Fruit fly (Drosophila melanogaster) whole organism, embryonic: ENCODE data around the gene Megf8.

Experiments
- Atf-2 ChIP-seq: fragments of 200-800 bp; sonication (Bioruptor generic); optimal IDR thresholded peaks from 2 replicates; lab custom pipeline; 2016; ENCODE audit warnings: missing biosample characterization, missing genetic modification characterization
- Bdp1 ChIP-seq: fragments of 200-800 bp; sonication (Bioruptor generic); optimal IDR thresholded peaks from 3 replicates; lab custom pipeline; 2016; ENCODE audit warnings: missing biosample characterization, missing genetic modification characterization
- CG10543 ChIP-seq: fragments of 200-800 bp; sonication (Bioruptor generic); optimal IDR thresholded peaks from 3 replicates; lab custom pipeline; 2017; ENCODE audit warnings: missing biosample characterization, mild to moderate bottlenecking, missing genetic modification characterization, moderate library complexity
- CG10959 ChIP-seq: fragments of 200-800 bp; sonication (Bioruptor generic); IDR thresholded peaks from 2 replicates; pipeline ENCODE4 v1.3.6; 2022; ENCODE audit warnings: missing biosample characterization, missing genetic modification characterization
- CG11504 ChIP-seq: fragments of 200-800 bp; sonication (Bioruptor generic); optimal IDR thresholded peaks from 3 replicates; lab custom pipeline; 2019; ENCODE audit warnings: missing biosample characterization, mild to moderate bottlenecking, missing genetic modification characterization, moderate library complexity
- CG12071 ChIP-seq: fragments of 200-800 bp; sonication (Bioruptor generic); optimal IDR thresholded peaks from 3 replicates; lab custom pipeline; 2018; ENCODE audit warnings: missing biosample characterization, mild to moderate bottlenecking, missing genetic modification characterization
- CG14965 ChIP-seq: fragments of 200-800 bp; sonication (Bioruptor generic); optimal IDR thresholded peaks from 2 replicates; lab custom pipeline; 2016; ENCODE audit warnings: missing biosample characterization, missing genetic modification characterization, borderline replicate concordance
- CG18599 ChIP-seq: fragments of 200-800 bp; sonication (Bioruptor generic); optimal IDR thresholded peaks from 3 replicates; lab custom pipeline; 2017; ENCODE audit warnings: missing biosample characterization, missing genetic modification characterization, mild to moderate bottlenecking, moderate library complexity, missing genetic modification reagents
- CG18619 ChIP-seq: fragments of 200-800 bp; sonication (Bioruptor generic); optimal IDR thresholded peaks from 3 replicates; lab custom pipeline; 2017; ENCODE audit warnings: missing biosample characterization, mild to moderate bottlenecking, missing genetic modification characterization
- CG2120 ChIP-seq: fragments of 200-800 bp; sonication (Bioruptor generic); optimal IDR thresholded peaks from 3 replicates; lab custom pipeline; 2016; ENCODE audit warnings: missing biosample characterization, missing genetic modification characterization
- CG31441 ChIP-seq: fragments of 200-800 bp; sonication (Bioruptor generic); IDR thresholded peaks from 2 replicates; pipeline ENCODE4 v1.3.6; 2022; ENCODE audit warnings: missing biosample characterization, missing genetic modification characterization
- CG33557 ChIP-seq: fragments of 200-800 bp; sonication (Bioruptor generic); optimal IDR thresholded peaks from 2 replicates; lab custom pipeline; 2019; ENCODE audit warnings: missing biosample characterization, mild to moderate bottlenecking, missing genetic modification characterization, moderate library complexity
- CG34422 ChIP-seq: fragments of 200-800 bp; sonication (Bioruptor generic); IDR thresholded peaks from 3 replicates; pipeline ENCODE4 v1.3.6; 2022; ENCODE audit warnings: missing biosample characterization, missing genetic modification characterization
- CG3995 ChIP-seq: fragments of 200-800 bp; sonication (Bioruptor generic); optimal IDR thresholded peaks from 3 replicates; lab custom pipeline; 2016; ENCODE audit warnings: missing biosample characterization, missing genetic modification characterization
- CG4730 ChIP-seq: fragments of 200-800 bp; sonication (Bioruptor generic); IDR thresholded peaks from 2 replicates; pipeline ENCODE4 v1.3.6; 2022; ENCODE audit warnings: missing biosample characterization, missing genetic modification characterization
- CG4820 ChIP-seq: fragments of 200-800 bp; sonication (Bioruptor generic); optimal IDR thresholded peaks from 3 replicates; lab custom pipeline; 2016; ENCODE audit warnings: missing biosample characterization, missing genetic modification characterization
- CG6791 ChIP-seq: fragments of 200-800 bp; sonication (Bioruptor generic); IDR thresholded peaks from 3 replicates; pipeline ENCODE4 v1.3.6; 2022; ENCODE audit warnings: missing biosample characterization, missing genetic modification characterization; ENCODE audit not compliant: partially characterized antibody
- CG9215 ChIP-seq: fragments of 200-800 bp; sonication (Bioruptor generic); IDR thresholded peaks from 2 replicates; pipeline ENCODE4 v1.3.6; 2022; ENCODE audit warnings: missing biosample characterization, missing genetic modification characterization
- CG9727 ChIP-seq: fragments of 200-800 bp; sonication (Bioruptor generic); optimal IDR thresholded peaks from 3 replicates; lab custom pipeline; 2017; ENCODE audit warnings: missing biosample characterization, mild to moderate bottlenecking, missing genetic modification characterization
- D19B ChIP-seq: fragments of 200-800 bp; sonication (Bioruptor generic); optimal IDR thresholded peaks from 2 replicates; lab custom pipeline; 2017; ENCODE audit warnings: missing biosample characterization, mild to moderate bottlenecking, missing genetic modification characterization
- Deaf1 ChIP-seq: fragments of 200-800 bp; optimal IDR thresholded peaks from 3 replicates; lab custom pipeline; 2019; ENCODE audit warnings: missing biosample characterization, mild to moderate bottlenecking, missing genetic modification characterization, moderate library complexity
- Ets65A ChIP-seq: fragments of 200-800 bp; sonication (Bioruptor generic); peaks from one replicate; lab custom pipeline; 2016; ENCODE audit warnings: missing biosample characterization, missing genetic modification characterization
- Fer3 ChIP-seq: fragments of 200-800 bp; sonication (Bioruptor generic); optimal IDR thresholded peaks from 2 replicates; lab custom pipeline; 2018; ENCODE audit warnings: missing biosample characterization, mild to moderate bottlenecking, missing genetic modification characterization, moderate library complexity
- Gsc ChIP-seq: fragments of 200-800 bp; sonication (Bioruptor generic); IDR thresholded peaks from 2 replicates; pipeline ENCODE4 v1.3.6; 2022; ENCODE audit warnings: missing biosample characterization, missing genetic modification characterization
- HLH54F ChIP-seq: fragments of 200-800 bp; sonication (Bioruptor generic); optimal IDR thresholded peaks from 3 replicates; lab custom pipeline; 2016; ENCODE audit warnings: missing biosample characterization, missing genetic modification characterization
- Hsf ChIP-seq: fragments of 200-800 bp; sonication (Bioruptor generic); optimal IDR thresholded peaks from 3 replicates; lab custom pipeline; 2016; ENCODE audit warnings: missing biosample characterization, missing genetic modification characterization
- MBD-R2 ChIP-seq: fragments of 200-800 bp; sonication (Bioruptor generic); IDR thresholded peaks from 2 replicates; pipeline ENCODE4 v1.3.6; 2022; ENCODE audit warnings: missing biosample characterization, missing genetic modification characterization
- Myb ChIP-seq: fragments of 200-800 bp; sonication (Bioruptor generic); optimal IDR thresholded peaks from 2 replicates; lab custom pipeline; 2016; ENCODE audit warnings: missing biosample characterization, missing genetic modification characterization
- Optix ChIP-seq: fragments of 200-800 bp; sonication (Bioruptor generic); IDR thresholded peaks from 3 replicates; pipeline ENCODE4 v1.3.6; 2022; ENCODE audit warnings: missing biosample characterization, missing genetic modification characterization
- Pdp1 ChIP-seq, 2 experiments: fragments of 200-800 bp; sonication (Bioruptor generic); optimal IDR thresholded peaks; 3 replicates each; lab custom pipeline; 2016; ENCODE audit warnings: missing biosample characterization in 2 of 2, missing genetic modification characterization in 2 of 2, mild to moderate bottlenecking in 1 of 2, moderate library complexity in 1 of 2
- Poxn ChIP-seq: fragments of 200-800 bp; sonication (Bioruptor generic); IDR thresholded peaks from 2 replicates; pipeline ENCODE4 v1.3.6; 2022; ENCODE audit warnings: missing biosample characterization, missing genetic modification characterization
- Taf1 ChIP-seq: fragments of 200-800 bp; sonication (Bioruptor generic); IDR thresholded peaks from 2 replicates; pipeline ENCODE4 v1.3.6; 2022; ENCODE audit warnings: missing biosample characterization, missing genetic modification characterization
- Xbp1 ChIP-seq: fragments of 200-800 bp; sonication (Bioruptor generic); optimal IDR thresholded peaks from 3 replicates; lab custom pipeline; 2016; ENCODE audit warnings: missing biosample characterization, mild to moderate bottlenecking, missing genetic modification characterization
- ac ChIP-seq: fragments of 200-800 bp; sonication (Bioruptor generic); optimal IDR thresholded peaks from 3 replicates; lab custom pipeline; 2017; ENCODE audit warnings: missing biosample characterization, mild to moderate bottlenecking, missing genetic modification characterization
- cg ChIP-seq: fragments of 200-800 bp; sonication (Bioruptor generic); optimal IDR thresholded peaks from 3 replicates; lab custom pipeline; 2019; ENCODE audit warnings: missing biosample characterization, mild to moderate bottlenecking, missing genetic modification characterization, moderate library complexity
- chinmo ChIP-seq: fragments of 200-800 bp; sonication (Bioruptor generic); IDR thresholded peaks from 4 replicates; pipeline ENCODE4 v1.3.6; 2022; ENCODE audit warnings: missing biosample characterization, missing genetic modification characterization; ENCODE audit not compliant: partially characterized antibody
- dpn ChIP-seq, 2 experiments: fragments of 200-800 bp; sonication (Bioruptor generic); optimal IDR thresholded peaks; 3 replicates each; lab custom pipeline; 2016; ENCODE audit warnings: missing biosample characterization in 2 of 2, missing genetic modification characterization in 2 of 2
- fu2 ChIP-seq: fragments of 200-800 bp; sonication (Bioruptor generic); optimal IDR thresholded peaks from 2 replicates; lab custom pipeline; 2016; ENCODE audit warnings: missing biosample characterization, missing genetic modification characterization
- grau ChIP-seq: fragments of 200-800 bp; optimal IDR thresholded peaks from 3 replicates; lab custom pipeline; 2019; ENCODE audit warnings: missing biosample characterization, mild to moderate bottlenecking, missing genetic modification characterization, moderate library complexity
- gro ChIP-seq: fragments of 200-800 bp; sonication (Bioruptor generic); optimal IDR thresholded peaks from 2 replicates; lab custom pipeline; 2016; ENCODE audit warnings: missing biosample characterization, missing genetic modification characterization
- hb ChIP-seq: fragments of 200-800 bp; sonication (Bioruptor generic); IDR thresholded peaks from 3 replicates; pipeline ENCODE4 v1.3.6; 2022; ENCODE audit warnings: missing biosample characterization, missing genetic modification characterization; ENCODE audit not compliant: partially characterized antibody
- ind ChIP-seq: fragments of 200-800 bp; sonication (Bioruptor generic); optimal IDR thresholded peaks from 3 replicates; lab custom pipeline; 2016; ENCODE audit warnings: missing biosample characterization, missing genetic modification characterization
- lbe ChIP-seq: fragments of 200-800 bp; sonication (Bioruptor generic); optimal IDR thresholded peaks from 2 replicates; lab custom pipeline; 2016; ENCODE audit warnings: missing biosample characterization, mild to moderate bottlenecking, missing genetic modification characterization
- lilli ChIP-seq: fragments of 200-800 bp; sonication (Bioruptor generic); optimal IDR thresholded peaks from 3 replicates; lab custom pipeline; 2016; ENCODE audit warnings: missing biosample characterization, missing genetic modification characterization
- nom ChIP-seq: fragments of 200-800 bp; sonication (Bioruptor generic); optimal IDR thresholded peaks from 2 replicates; lab custom pipeline; 2017; ENCODE audit warnings: missing biosample characterization, missing genetic modification characterization, mild to moderate bottlenecking, moderate library complexity, missing genetic modification reagents
- org-1 ChIP-seq: fragments of 200-800 bp; sonication (Bioruptor generic); optimal IDR thresholded peaks from 2 replicates; lab custom pipeline; 2017; ENCODE audit warnings: missing biosample characterization, missing genetic modification characterization
- pho ChIP-seq: fragments of 200-800 bp; sonication (Bioruptor generic); optimal IDR thresholded peaks from 2 replicates; lab custom pipeline; 2016; ENCODE audit warnings: missing biosample characterization, missing genetic modification characterization
- repo ChIP-seq: fragments of 200-800 bp; sonication (Bioruptor generic); optimal IDR thresholded peaks from 2 replicates; lab custom pipeline; 2016; ENCODE audit warnings: missing biosample characterization, missing genetic modification characterization
- sens ChIP-seq: fragments of 200-800 bp; sonication (Bioruptor generic); peaks from one replicate; lab custom pipeline; 2016; ENCODE audit warnings: missing biosample characterization, missing genetic modification characterization
- vfl ChIP-seq: fragments of 200-800 bp; sonication (Bioruptor generic); optimal IDR thresholded peaks from 2 replicates; lab custom pipeline; 2016; ENCODE audit warnings: missing biosample characterization, missing genetic modification characterization
- vvl ChIP-seq: fragments of 200-800 bp; sonication (Bioruptor generic); IDR thresholded peaks from 2 replicates; pipeline ENCODE4 v1.3.6; 2022; ENCODE audit warnings: missing biosample characterization, missing genetic modification characterization

Megf8 gene

dm6 chr2L:8000578-8001040, 42.7 kb upstream of the Megf8 start (continued):
- TF ChIP-seq Deaf1 (tag; lab: Kevin White, UChicago) (peak; percentile 4), CG11504 (tag; lab: Kevin White, UChicago) (no peak), chinmo (GFP tag; lab: Robert Waterston, UW) (peak; percentile 77; the same call in 1 of the 4 replicates), Poxn (GFP tag; lab: Robert Waterston, UW) (no peak), vvl (GFP tag; lab: Robert Waterston, UW) (peak; percentile 23; the same call in 1 of the 2 replicates), sens (peak; percentile 72), fu2 (peak; percentile 13), lbe (GFP tag; lab: Kevin White, UChicago) (peak; percentile 82), Atf-2 (GFP tag; lab: Kevin White, UChicago) (peak; percentile 25), ind (GFP tag; lab: Kevin White, UChicago) (peak; percentile 12), org-1 (GFP tag; lab: Kevin White, UChicago) (peak; percentile 63), Bdp1 (no peak), Gsc (GFP tag; lab: Robert Waterston, UW) (no peak), CG10543 (GFP tag; lab: Kevin White, UChicago) (peak; percentile 25), cg (no peak), vfl (peak; percentile 7), ac (GFP tag; lab: Kevin White, UChicago) (no peak), Fer3 (tag; lab: Kevin White, UChicago) (peak; percentile 27), CG2120 (GFP tag; lab: Kevin White, UChicago) (peak; percentile 79), Myb (peak; percentile 12), CG6791 (GFP tag; lab: Robert Waterston, UW) (0 out of 3 replicates have a peak, but pooled peaks have one; percentile 36), gro (peak; percentile 68), CG14965 (GFP tag; lab: Kevin White, UChicago) (no peak), HLH54F (GFP tag; lab: Kevin White, UChicago) (peak; percentile 45), Optix (GFP tag; lab: Robert Waterston, UW) (no peak), Pdp1 (GFP tag; optimal IDR thresholded peaks at IDR 0.05; lab: Kevin White, UChicago) (peak; percentile 12 to 20), repo (GFP tag; lab: Kevin White, UChicago) (no peak), MBD-R2 (GFP tag; lab: Robert Waterston, UW) (no peak), Ets65A (peak; percentile 81), CG18599 (GFP tag; lab: Kevin White, UChicago) (peak; percentile 71), Xbp1 (GFP tag; lab: Kevin White, UChicago) (peak; percentile 9), pho (GFP tag; lab: Kevin White, UChicago) (peak; percentile 70), Hsf (peak; percentile 20), D19B (peak; percentile 61), CG4730 (GFP tag; lab: Robert Waterston, UW) (no peak), hb (GFP tag; lab: Robert Waterston, UW) (no peak), CG10959 (no peak), CG34422 (GFP tag; lab: Robert Waterston, UW) (0 out of 3 replicates have a peak, but pooled peaks have one; percentile 30), Taf1 (GFP tag; lab: Robert Waterston, UW) (no peak), CG33557 (GFP tag; lab: Kevin White, UChicago) (no peak), CG9215 (GFP tag; lab: Robert Waterston, UW) (0 out of 2 replicates have a peak, but pooled peaks have one; percentile 36), lilli (GFP tag; lab: Kevin White, UChicago) (peak; percentile 68), CG18619 (GFP tag; lab: Kevin White, UChicago) (peak; percentile 41), CG9727 (GFP tag; lab: Kevin White, UChicago) (peak; percentile 44), CG12071 (GFP tag; lab: Kevin White, UChicago) (no peak), CG3995 (peak; percentile 9), CG4820 (GFP tag; lab: Kevin White, UChicago) (no peak), grau (tag; lab: Kevin White, UChicago) (peak; percentile 49), CG31441 (no peak), dpn (GFP tag; optimal IDR thresholded peaks at IDR 0.05; lab: Kevin White, UChicago) (peak; percentile 7 to 26), nom (peak; percentile 98)
